Worm (Caenorhabditis elegans) whole organism, L3 larva: ENCODE data around the gene F46B3.14.

ENCODE experiments used
- R02D3.7 ChIP-seq: fragments of 150-350 bp; optimal IDR thresholded peaks from 2 replicates; lab custom pipeline; 2014; ENCODE audit warnings: missing biosample characterization, missing genetic modification characterization
- ZK546.5 ChIP-seq: sonication (generic microtip); optimal IDR thresholded peaks from 2 replicates; lab custom pipeline; 2017; ENCODE audit warnings: missing biosample characterization, missing genetic modification characterization
- ceh-16 ChIP-seq: sonication (generic microtip); optimal IDR thresholded peaks from 2 replicates; lab custom pipeline; 2017; ENCODE audit warnings: missing biosample characterization, missing genetic modification characterization
- ceh-28 ChIP-seq: fragments of 150-350 bp; optimal IDR thresholded peaks from 2 replicates; lab custom pipeline; 2014; ENCODE audit warnings: missing biosample characterization, missing genetic modification reagents, missing genetic modification characterization
- daf-12 ChIP-seq: fragments of 150-350 bp; optimal IDR thresholded peaks from 2 replicates; lab custom pipeline; 2014; ENCODE audit warnings: missing biosample characterization, missing genetic modification reagents, missing genetic modification characterization
- egl-27 ChIP-seq: sonication (generic microtip); optimal IDR thresholded peaks from 4 replicates; lab custom pipeline; 2017; ENCODE audit warnings: missing biosample characterization, missing genetic modification reagents, missing genetic modification characterization
- egl-5 ChIP-seq: fragments of 150-350 bp; optimal IDR thresholded peaks from 2 replicates; lab custom pipeline; 2017; ENCODE audit warnings: missing biosample characterization, missing genetic modification reagents, missing genetic modification characterization, inconsistent platforms
- elt-2 ChIP-seq: sonication (generic microtip); optimal IDR thresholded peaks from 2 replicates; lab custom pipeline; 2016; ENCODE audit warnings: missing genetic modification reagents, mild to moderate bottlenecking, missing genetic modification characterization, missing compliant biosample characterization
- elt-3 ChIP-seq, 3 experiments: fragments of 150-350 bp in 1 of 3; sonication (generic microtip) in 2 of 3; optimal IDR thresholded peaks; 2 replicates in 2 of 3; 4 replicates in 1 of 3; lab custom pipeline; 2014 to 2017; ENCODE audit warnings: missing biosample characterization in 3 of 3, missing genetic modification characterization in 3 of 3
- fkh-10 ChIP-seq: sonication (generic microtip); optimal IDR thresholded peaks from 2 replicates; lab custom pipeline; 2017; ENCODE audit warnings: missing biosample characterization, missing genetic modification reagents, missing genetic modification characterization
- fos-1 ChIP-seq: fragments of 150-350 bp; optimal IDR thresholded peaks from 2 replicates; lab custom pipeline; 2014; ENCODE audit warnings: missing biosample characterization, missing genetic modification characterization
- hmg-11 ChIP-seq: sonication (generic microtip); optimal IDR thresholded peaks from 2 replicates; lab custom pipeline; 2016; ENCODE audit warnings: missing genetic modification characterization, missing compliant biosample characterization
- jun-1 ChIP-seq: fragments of 150-350 bp; optimal IDR thresholded peaks from 2 replicates; lab custom pipeline; 2014; ENCODE audit warnings: missing biosample characterization, missing genetic modification reagents, missing genetic modification characterization
- lin-15B ChIP-seq: fragments of 150-350 bp; optimal IDR thresholded peaks from 2 replicates; lab custom pipeline; 2014; ENCODE audit warnings: missing biosample characterization, missing genetic modification characterization
- lin-39 ChIP-seq: fragments of 150-350 bp; optimal IDR thresholded peaks from 2 replicates; lab custom pipeline; 2018; ENCODE audit warnings: missing biosample characterization, missing genetic modification reagents, missing genetic modification characterization
- lsy-12 ChIP-seq: sonication (generic microtip); optimal IDR thresholded peaks from 2 replicates; lab custom pipeline; 2016; ENCODE audit warnings: mild to moderate bottlenecking, missing genetic modification characterization, missing compliant biosample characterization
- mdl-1 ChIP-seq: fragments of 150-350 bp; optimal IDR thresholded peaks from 2 replicates; lab custom pipeline; 2014; ENCODE audit warnings: missing biosample characterization, missing genetic modification characterization
- nfya-1 ChIP-seq: sonication (generic microtip); optimal IDR thresholded peaks from 2 replicates; lab custom pipeline; 2017; ENCODE audit warnings: missing genetic modification characterization, mild to moderate bottlenecking, missing compliant biosample characterization, antibody characterized with exemption, moderate library complexity; ENCODE audit not compliant: insufficient read depth
- nhr-11 ChIP-seq: fragments of 150-350 bp; optimal IDR thresholded peaks from 2 replicates; lab custom pipeline; 2014; ENCODE audit warnings: missing biosample characterization, missing genetic modification characterization
- nhr-12 ChIP-seq: fragments of 150-350 bp; optimal IDR thresholded peaks from 2 replicates; lab custom pipeline; 2014; ENCODE audit warnings: missing biosample characterization, missing genetic modification characterization
- nhr-23 ChIP-seq: fragments of 150-350 bp; optimal IDR thresholded peaks from 2 replicates; lab custom pipeline; 2014; ENCODE audit warnings: missing biosample characterization, missing genetic modification reagents, missing genetic modification characterization
- nhr-237 ChIP-seq: fragments of 150-350 bp; optimal IDR thresholded peaks from 2 replicates; lab custom pipeline; 2014; ENCODE audit warnings: missing biosample characterization, missing genetic modification characterization
- nhr-25 ChIP-seq: sonication (generic microtip); optimal IDR thresholded peaks from 2 replicates; lab custom pipeline; 2017; ENCODE audit warnings: missing biosample characterization, missing genetic modification characterization
- nhr-43 ChIP-seq: sonication (generic microtip); optimal IDR thresholded peaks from 2 replicates; lab custom pipeline; 2016; ENCODE audit warnings: mild to moderate bottlenecking, missing genetic modification characterization, missing compliant biosample characterization; ENCODE audit not compliant: poor library complexity, severe bottlenecking
- nhr-67 ChIP-seq: fragments of 150-350 bp; optimal IDR thresholded peaks from 2 replicates; lab custom pipeline; 2014; ENCODE audit warnings: missing biosample characterization, missing genetic modification characterization
- pha-4 ChIP-seq: fragments of 150-350 bp; optimal IDR thresholded peaks from 2 replicates; lab custom pipeline; 2014; ENCODE audit warnings: missing biosample characterization, missing genetic modification reagents, missing genetic modification characterization
- pqm-1 ChIP-seq: fragments of 150-350 bp; optimal IDR thresholded peaks from 2 replicates; lab custom pipeline; 2017; ENCODE audit warnings: missing biosample characterization, missing genetic modification characterization, inconsistent platforms
- sea-2 ChIP-seq: fragments of 150-350 bp; sonication (generic microtip); optimal IDR thresholded peaks from 4 replicates; lab custom pipeline; 2014; ENCODE audit warnings: missing biosample characterization, missing genetic modification reagents, missing genetic modification characterization
- skn-1 ChIP-seq: fragments of 150-350 bp; optimal IDR thresholded peaks from 2 replicates; lab custom pipeline; 2014; ENCODE audit warnings: missing biosample characterization, missing genetic modification characterization
- snpc-4 ChIP-seq: fragments of 150-350 bp; optimal IDR thresholded peaks from 2 replicates; lab custom pipeline; 2014; ENCODE audit warnings: missing biosample characterization, missing genetic modification characterization
- tbx-2 ChIP-seq: sonication (generic microtip); optimal IDR thresholded peaks from 2 replicates; lab custom pipeline; 2016; ENCODE audit warnings: mild to moderate bottlenecking, missing genetic modification characterization, missing compliant biosample characterization
- unc-39 ChIP-seq: sonication (generic microtip); optimal IDR thresholded peaks from 4 replicates; lab custom pipeline; 2017; ENCODE audit warnings: missing biosample characterization, missing genetic modification characterization
- unc-62 ChIP-seq: fragments of 150-350 bp; sonication (generic microtip); optimal IDR thresholded peaks from 4 replicates; lab custom pipeline; 2014; ENCODE audit warnings: missing biosample characterization, missing genetic modification reagents, missing genetic modification characterization
- zag-1 ChIP-seq: fragments of 150-350 bp; optimal IDR thresholded peaks from 2 replicates; lab custom pipeline; 2014; ENCODE audit warnings: missing biosample characterization, missing genetic modification characterization
- ztf-11 ChIP-seq: fragments of 150-350 bp; optimal IDR thresholded peaks from 2 replicates; lab custom pipeline; 2014; ENCODE audit warnings: missing biosample characterization, missing genetic modification characterization
- ztf-4 ChIP-seq: fragments of 150-350 bp; optimal IDR thresholded peaks from 2 replicates; lab custom pipeline; 2014; ENCODE audit warnings: missing biosample characterization, missing genetic modification characterization

F46B3.14 gene

ce11 chrV:20595653-20596052 is 35.5 kb downstream of the F46B3.14 start, which contains the start of gene F26F2.11:
TSS of gene F26F2.11 (minus strand) at chrV:20595753.
- TF ChIP-seq egl-5 (tag; lab: Kevin White, UChicago) = no peak
- no peak for TF ChIP-seq unc-39 (tag; lab: Kevin White, UChicago)
- TF ChIP-seq nhr-67 (tag; lab: Kevin White, UChicago) = no peak
- no peak for TF ChIP-seq nfya-1 (tag; lab: Kevin White, UChicago)
- TF ChIP-seq nhr-11 (tag; lab: Kevin White, UChicago) = no peak
- TF ChIP-seq nhr-12 (tag; lab: Kevin White, UChicago) = no peak

DNA sequence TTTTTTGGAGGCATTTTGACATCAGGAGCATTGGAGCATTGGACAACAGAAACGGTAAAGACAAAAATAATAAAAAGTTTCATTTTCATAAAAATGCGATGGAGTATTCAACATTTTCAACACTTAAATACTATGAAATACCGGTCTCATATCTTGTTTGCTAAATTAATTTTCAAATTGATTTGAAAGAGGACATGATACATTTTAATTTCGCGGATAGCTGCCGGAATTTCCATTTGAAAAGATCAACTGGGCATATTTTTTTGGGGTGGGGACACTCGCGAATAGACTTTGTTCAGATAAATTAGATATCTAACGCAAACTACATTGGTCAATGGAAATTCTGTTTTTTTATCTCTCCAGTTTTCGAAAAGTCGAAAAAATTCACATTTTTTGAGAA is 36.4 kb downstream of the F46B3.14 start, which contains the start of gene F26F2.10:
Gene F26F2.10, minus strand, starts transcription at position 101 of the 400 bp plus-strand sequence.
- no peak for TF ChIP-seq jun-1 (tag; lab: Kevin White, UChicago)
- TF ChIP-seq ceh-28 (tag; lab: Kevin White, UChicago) = no peak
- no peak for TF ChIP-seq daf-12
- TF ChIP-seq lsy-12 (tag; lab: Kevin White, UChicago) = no peak
- TF ChIP-seq elt-3 (tag; optimal IDR thresholded peaks at IDR 0.05; lab: Kevin White, UChicago) = no peak
- no peak for TF ChIP-seq ceh-16 (tag; lab: Kevin White, UChicago)
- no peak for TF ChIP-seq fkh-10 (GFP tag; lab: Kevin White, UChicago)
- TF ChIP-seq skn-1 (tag; lab: Kevin White, UChicago) = no peak
- no peak for TF ChIP-seq ztf-4 (tag; lab: Kevin White, UChicago)
- no peak for TF ChIP-seq lin-15B (tag; lab: Kevin White, UChicago)
- TF ChIP-seq ZK546.5 = no peak
- no peak for TF ChIP-seq nfya-1 (tag; lab: Kevin White, UChicago)
- no peak for TF ChIP-seq ztf-11 (tag; lab: Kevin White, UChicago)
- no peak for TF ChIP-seq mdl-1 (tag; lab: Kevin White, UChicago)
- no peak for TF ChIP-seq zag-1 (tag; lab: Kevin White, UChicago)
- TF ChIP-seq, all 47 proteins: peak for 0

DNA sequence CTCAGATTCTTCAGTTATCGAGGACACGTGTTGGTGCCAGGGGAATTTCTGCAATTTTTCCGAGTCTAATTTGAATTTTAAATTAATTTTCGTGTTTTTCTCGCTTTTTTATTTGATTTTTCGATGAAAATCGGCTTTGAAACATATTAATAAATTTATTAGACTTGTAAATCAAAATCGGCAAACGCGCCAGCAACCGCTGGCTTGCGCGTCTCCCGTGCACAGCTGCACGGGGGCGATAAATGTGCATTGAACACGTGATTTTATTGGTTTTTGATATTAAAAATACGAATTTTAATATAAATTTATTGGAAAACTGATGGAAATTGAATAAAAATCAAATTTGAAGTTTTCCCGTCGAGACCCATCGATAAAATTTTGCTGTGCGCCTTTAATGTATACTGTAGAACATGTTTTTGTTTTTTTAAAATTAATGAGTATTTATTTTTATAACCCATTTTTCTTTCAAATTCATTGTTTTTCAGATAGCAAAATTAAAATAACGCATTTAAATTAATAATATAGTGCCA is 50.6 kb downstream of the F46B3.14 start, which contains the start of gene F26F2.7:
Gene F26F2.7, plus strand, starts transcription at position 480 of the 530 bp plus-strand sequence.
- TF ChIP-seq egl-27 (tag; lab: Kevin White, UChicago) (peak; percentile 35), hmg-11 (peak; percentile 83), pha-4 (tag; lab: Kevin White, UChicago) (peak; percentile 83), jun-1 (tag; lab: Kevin White, UChicago) (peak; percentile 72), nhr-23 (tag; lab: Kevin White, UChicago) (peak; percentile 50), elt-2 (peak; percentile 80), lin-15B (tag; lab: Kevin White, UChicago) (peak; percentile 56), tbx-2 (tag; lab: Kevin White, UChicago) (peak; percentile 65), mdl-1 (tag; lab: Kevin White, UChicago) (peak; percentile 17), fos-1 (tag; lab: Kevin White, UChicago) (no peak), egl-5 (tag; lab: Kevin White, UChicago) (peak; percentile 71), ceh-28 (tag; lab: Kevin White, UChicago) (peak; percentile 60), nhr-237 (no peak), unc-62 (no peak), sea-2 (GFP tag; lab: Kevin White, UChicago) (no peak), lin-39 (tag; lab: Kevin White, UChicago) (peak; percentile 27), nhr-25 (tag; lab: Kevin White, UChicago) (no peak), fkh-10 (GFP tag; lab: Kevin White, UChicago) (peak; percentile 34), nhr-43 (tag; lab: Kevin White, UChicago) (peak; percentile 54), ztf-4 (tag; lab: Kevin White, UChicago) (no peak), nfya-1 (tag; lab: Kevin White, UChicago) (peak; percentile 82), lsy-12 (tag; lab: Kevin White, UChicago) (peak; percentile 51), snpc-4 (tag; lab: Kevin White, UChicago) (peak; percentile 90), pqm-1 (tag; lab: Kevin White, UChicago) (peak; percentile 10), R02D3.7 (tag; lab: Kevin White, UChicago) (peak; percentile 50), elt-3 (tag; optimal IDR thresholded peaks at IDR 0.05; lab: Kevin White, UChicago) (no peak)
